Worm (Caenorhabditis elegans): ENCODE data around the gene sri-32.
"Not testable (repeated sequence)": the region's sequence is repeated elsewhere in the genome, so short reads cannot be mapped to it uniquely, and the experiment has no call there.

Gene sri-32

ce11 chrII:3191544-3191943 lies 37.3 kb upstream of the sri-32 start, which contains the start of gene Y27F2A.9:
TSS of gene Y27F2A.9 (minus strand) at chrII:3191644.
- TF ChIP-seq sma-9 (GFP tag; optimal IDR thresholded peaks at IDR 0.05); sma-9 (tag; optimal IDR thresholded peaks at IDR 0.05); mab-5 (tag; optimal IDR thresholded peaks at IDR 0.05); blmp-1 (tag; optimal IDR thresholded peaks at IDR 0.05; ENCODE audit: insufficient read depth): not testable (repeated sequence)

ce11 chrII:3189038-3189437 lies 34.8 kb upstream of the sri-32 start, which contains the start of gene Y27F2A.11:
TSS of gene Y27F2A.11 (plus strand) at chrII:3189338.
- not testable (repeated sequence) for TF ChIP-seq lsy-2, skn-1, nhr-237 (tag; optimal IDR thresholded peaks at IDR 0.05)

ce11 chrII:3185848-3186247 lies 31.6 kb upstream of the sri-32 start:
- TF ChIP-seq R02D3.7 (tag; optimal IDR thresholded peaks at IDR 0.05) (no peak), nhr-129 (tag; optimal IDR thresholded peaks at IDR 0.05) (no peak), nhr-10 (tag; optimal IDR thresholded peaks at IDR 0.05) (no peak), nhr-21 (tag; optimal IDR thresholded peaks at IDR 0.05) (no peak)

- TF ChIP-seq sma-3 (GFP tag; optimal IDR thresholded peaks at IDR 0.05); nhr-129 (tag; optimal IDR thresholded peaks at IDR 0.05); egl-27 (tag; optimal IDR thresholded peaks at IDR 0.05): not testable (repeated sequence)
Observed at ce11 chrII:3184858-3185257, 30.6 kb upstream of the sri-32 start, which contains the start of gene sri-78. TSS of gene sri-78 (plus strand) at chrII:3185158.

ce11 chrII:3183300-3183840 lies 29.1 kb upstream of the sri-32 start, which contains the start of the genes Y27F2A.6 and Y27F2A.8:
TSS of gene Y27F2A.6 (minus strand) at chrII:3183400.
TSS of gene Y27F2A.8 (plus strand) at chrII:3183790.
- not testable (repeated sequence) for TF ChIP-seq unc-39 (tag; optimal IDR thresholded peaks at IDR 0.05); Y55F3AM.14 (GFP tag; optimal IDR thresholded peaks at IDR 0.05); lin-11 (tag; optimal IDR thresholded peaks at IDR 0.05)

ce11 chrII:3177663-3178062 lies 23.4 kb upstream of the sri-32 start, which contains the start of gene sri-40:
TSS of gene sri-40 (plus strand) at chrII:3177963.
- not testable (repeated sequence) for TF ChIP-seq ztf-4 (tag; optimal IDR thresholded peaks at IDR 0.05); lin-13 (GFP tag; optimal IDR thresholded peaks at IDR 0.05); nhr-10 (tag; optimal IDR thresholded peaks at IDR 0.05)

ce11 chrII:3172176-3172575 lies 17.9 kb upstream of the sri-32 start, which contains the start of gene Y27F2A.10:
TSS of gene Y27F2A.10 (minus strand) at chrII:3172276.
- no peak for TF ChIP-seq crh-2 (tag; optimal IDR thresholded peaks at IDR 0.05)
- no peak for TF ChIP-seq nhr-23 (tag; optimal IDR thresholded peaks at IDR 0.05)
- no peak for TF ChIP-seq nhr-25 (tag; optimal IDR thresholded peaks at IDR 0.05)
- TF ChIP-seq blmp-1 (tag; optimal IDR thresholded peaks at IDR 0.05; ENCODE audit: insufficient read depth) = no peak
- TF ChIP-seq ceh-16 (tag; optimal IDR thresholded peaks at IDR 0.05) = no peak
- no peak for TF ChIP-seq unc-62 (GFP tag; optimal IDR thresholded peaks at IDR 0.05)
- no peak for TF ChIP-seq nhr-129 (tag; optimal IDR thresholded peaks at IDR 0.05)

- no peak for TF ChIP-seq fos-1 (tag; optimal IDR thresholded peaks at IDR 0.05)
- no peak for TF ChIP-seq sem-4 (tag; optimal IDR thresholded peaks at IDR 0.05)
- no peak for TF ChIP-seq sma-3 (GFP tag; optimal IDR thresholded peaks at IDR 0.05)
- TF ChIP-seq nhr-77 (tag; optimal IDR thresholded peaks at IDR 0.05) = no peak
- TF ChIP-seq nhr-12 (tag; optimal IDR thresholded peaks at IDR 0.05) = no peak
- TF ChIP-seq snpc-4 (tag; optimal IDR thresholded peaks at IDR 0.05) = no peak
- TF ChIP-seq alr-1 (tag; optimal IDR thresholded peaks at IDR 0.05) = no peak
- TF ChIP-seq peb-1 (tag; optimal IDR thresholded peaks at IDR 0.05) = no peak
- TF ChIP-seq nhr-23 (tag; optimal IDR thresholded peaks at IDR 0.05) = no peak
- no peak for TF ChIP-seq skn-1 (tag; optimal IDR thresholded peaks at IDR 0.05)
- TF ChIP-seq unc-62 (GFP tag; optimal IDR thresholded peaks at IDR 0.05) = no peak
- TF ChIP-seq unc-55 (GFP tag; optimal IDR thresholded peaks at IDR 0.05) = no peak
- no peak for TF ChIP-seq crh-2 (tag; optimal IDR thresholded peaks at IDR 0.05)
- no peak for TF ChIP-seq ceh-82 (tag; optimal IDR thresholded peaks at IDR 0.05)
- TF ChIP-seq lin-11 (tag; optimal IDR thresholded peaks at IDR 0.05) = no peak
- TF ChIP-seq lin-39 (tag; optimal IDR thresholded peaks at IDR 0.05) = no peak
- no peak for TF ChIP-seq aly-2 (tag; optimal IDR thresholded peaks at IDR 0.05)
Observed at ce11 chrII:3170089-3170488, 15.8 kb upstream of the sri-32 start, which contains the start of gene fbxc-55. TSS of gene fbxc-55 (minus strand) at chrII:3170189.
